Fruit fly (Drosophila melanogaster) Kc167 (cell line): ENCODE measurements around the gene CG14401.

ENCODE experiments used
- h ChIP-seq: fragments of >200 bp; optimal IDR thresholded peaks from 3 replicates; lab custom pipeline; 2018; ENCODE audit warnings: missing external identifiers
- psq ChIP-seq: fragments of >200 bp; optimal IDR thresholded peaks from 2 replicates; lab custom pipeline; 2017; ENCODE audit warnings: missing external identifiers

- TF ChIP-seq psq (lab: Kevin White, UChicago) (no peak), h (lab: Kevin White, UChicago) (no peak)
These were observed 44.4 kb upstream of the CG14401 start for dm6 chr2L:20825265-20825664.
